Worm (Caenorhabditis elegans) whole organism, L4 larva: ENCODE measurements around the gene srj-11.
A peak's percentile ranks its signal among the peaks of the same experiment; 100 is the strongest.

ENCODE experiments used
- D1046.2 ChIP-seq: fragments of 200-800 bp; sonication (Bioruptor generic); IDR thresholded peaks from 2 replicates; pipeline ENCODE4 v1.3.6; 2022; ENCODE audit warnings: missing genetic modification characterization, missing compliant biosample characterization
- F49E8.2 ChIP-seq: sonication (generic microtip); optimal IDR thresholded peaks from 2 replicates; lab custom pipeline; 2016; ENCODE audit warnings: missing compliant biosample characterization, mild to moderate bottlenecking, missing genetic modification characterization, borderline replicate concordance
- Y105C5A.15 ChIP-seq: fragments of 200-800 bp; sonication (Bioruptor generic); IDR thresholded peaks from 2 replicates; pipeline ENCODE4 v1.3.6; 2022; ENCODE audit warnings: missing genetic modification characterization, missing compliant biosample characterization
- Y75B8A.6 ChIP-seq: fragments of 200-800 bp; sonication (Bioruptor generic); IDR thresholded peaks from 2 replicates; pipeline ENCODE4 v1.3.6; 2022; ENCODE audit warnings: missing genetic modification reagents, missing genetic modification characterization, missing compliant biosample characterization
- ZK546.5 ChIP-seq, 2 experiments: sonication (generic microtip); optimal IDR thresholded peaks; 2 replicates each; lab custom pipeline; 2017; ENCODE audit warnings: missing biosample characterization in 2 of 2, missing genetic modification characterization in 2 of 2
- aha-1 ChIP-seq: fragments of 150-350 bp; peaks from one replicate; lab custom pipeline; 2014; ENCODE audit warnings: missing biosample characterization, missing genetic modification characterization
- ama-1 ChIP-seq: fragments of 150-350 bp; optimal IDR thresholded peaks from 2 replicates; lab custom pipeline; 2014; ENCODE audit warnings: inconsistent platforms, mixed read lengths
- attf-4 ChIP-seq: sonication (generic microtip); optimal IDR thresholded peaks from 3 replicates; lab custom pipeline; 2017; ENCODE audit warnings: missing biosample characterization, missing genetic modification characterization
- ceh-20 ChIP-seq: fragments of 200-800 bp; sonication (Bioruptor generic); IDR thresholded peaks from 2 replicates; pipeline ENCODE4 v1.3.6; 2022; ENCODE audit warnings: missing genetic modification reagents, missing genetic modification characterization, missing compliant biosample characterization
- ceh-28 ChIP-seq: fragments of 150-350 bp; optimal IDR thresholded peaks from 2 replicates; lab custom pipeline; 2014; ENCODE audit warnings: missing biosample characterization, missing genetic modification reagents, missing genetic modification characterization
- ceh-44 ChIP-seq: fragments of 200-800 bp; sonication (Bioruptor generic); IDR thresholded peaks from 2 replicates; pipeline ENCODE4 v1.3.6; 2022; ENCODE audit warnings: missing genetic modification reagents, missing genetic modification characterization, missing compliant biosample characterization
- cey-2 ChIP-seq: sonication (generic microtip); optimal IDR thresholded peaks from 3 replicates; lab custom pipeline; 2017; ENCODE audit warnings: missing genetic modification characterization, mild to moderate bottlenecking, missing compliant biosample characterization, antibody characterized with exemption, borderline replicate concordance; ENCODE audit not compliant: insufficient read depth
- daf-16 ChIP-seq, 3 experiments: sonication (generic microtip); optimal IDR thresholded peaks; 2 replicates each; lab custom pipeline; 2016 to 2017; ENCODE audit warnings: missing genetic modification characterization in 3 of 3, missing genetic modification reagents in 3 of 3, mild to moderate bottlenecking in 2 of 3, missing compliant biosample characterization in 2 of 3, missing biosample characterization in 1 of 3, moderate library complexity in 1 of 3
- dmd-6 ChIP-seq: fragments of 200-800 bp; sonication (Bioruptor generic); IDR thresholded peaks from 2 replicates; pipeline ENCODE4 v1.3.6; 2022; ENCODE audit warnings: missing genetic modification reagents, missing genetic modification characterization, missing compliant biosample characterization
- duxl-1 ChIP-seq: sonication (generic microtip); optimal IDR thresholded peaks from 2 replicates; lab custom pipeline; 2016; ENCODE audit warnings: mild to moderate bottlenecking, missing genetic modification characterization, moderate library complexity, missing compliant biosample characterization; ENCODE audit not compliant: poor library complexity
- dve-1 ChIP-seq: sonication (generic microtip); optimal IDR thresholded peaks from 2 replicates; lab custom pipeline; 2017; ENCODE audit warnings: antibody characterized with exemption, mild to moderate bottlenecking, missing genetic modification characterization, missing compliant biosample characterization; ENCODE audit not compliant: insufficient read depth
- fkh-10 ChIP-seq: fragments of 150-350 bp; optimal IDR thresholded peaks from 2 replicates; lab custom pipeline; 2014; ENCODE audit warnings: missing biosample characterization, missing genetic modification reagents, missing genetic modification characterization
- hif-1 ChIP-seq, 2 experiments: sonication (generic microtip); optimal IDR thresholded peaks; 2 replicates each; lab custom pipeline; 2016 to 2017; ENCODE audit warnings: missing compliant biosample characterization in 2 of 2, missing genetic modification characterization in 2 of 2, missing genetic modification reagents in 2 of 2, missing genotype in 2 of 2, mild to moderate bottlenecking in 1 of 2
- hlh-11 ChIP-seq: fragments of 200-800 bp; sonication (Bioruptor generic); optimal IDR thresholded peaks from 2 replicates; lab custom pipeline; 2018; ENCODE audit warnings: mild to moderate bottlenecking, missing genetic modification characterization, missing compliant biosample characterization
- hmg-1.1 ChIP-seq: fragments of 200-800 bp; sonication (Bioruptor generic); IDR thresholded peaks from 2 replicates; pipeline ENCODE4 v1.3.6; 2022; ENCODE audit warnings: missing genetic modification reagents, missing genetic modification characterization, missing compliant biosample characterization
- lin-1 ChIP-seq: fragments of 200-800 bp; sonication (Bioruptor generic); IDR thresholded peaks from 2 replicates; pipeline ENCODE4 v1.3.6; 2022; ENCODE audit warnings: missing genetic modification reagents, missing genetic modification characterization, missing compliant biosample characterization
- lin-15B ChIP-seq: fragments of 150-350 bp; sonication (generic microtip); optimal IDR thresholded peaks from 3 replicates; lab custom pipeline; 2014; ENCODE audit warnings: missing biosample characterization, missing genetic modification characterization
- lsy-2 ChIP-seq, 2 experiments: fragments of 150-350 bp in 1 of 2; sonication (generic microtip) in 1 of 2; optimal IDR thresholded peaks; 2 replicates each; lab custom pipeline; 2014 to 2017; ENCODE audit warnings: missing biosample characterization in 2 of 2, missing genetic modification characterization in 2 of 2
- mdl-1 ChIP-seq, 2 experiments: fragments of 150-350 bp in 1 of 2; sonication (generic microtip) in 1 of 2; optimal IDR thresholded peaks; 2 replicates each; lab custom pipeline; 2014 to 2017; ENCODE audit warnings: missing biosample characterization in 2 of 2, missing genetic modification characterization in 2 of 2
- mdt-29 ChIP-seq: fragments of 200-800 bp; sonication (Bioruptor generic); IDR thresholded peaks from 2 replicates; pipeline ENCODE4 v1.3.6; 2022; ENCODE audit warnings: missing genetic modification reagents, missing genetic modification characterization, missing compliant biosample characterization
- mep-1 ChIP-seq: fragments of 150-350 bp; sonication (generic microtip); optimal IDR thresholded peaks from 3 replicates; lab custom pipeline; 2014; ENCODE audit warnings: missing biosample characterization, missing genetic modification characterization
- mes-2 ChIP-seq: sonication (generic microtip); optimal IDR thresholded peaks from 2 replicates; lab custom pipeline; 2016; ENCODE audit warnings: missing genotype, mild to moderate bottlenecking, missing genetic modification characterization, missing compliant biosample characterization; ENCODE audit not compliant: poor library complexity, severe bottlenecking
- mxl-3 ChIP-seq: fragments of 200-800 bp; sonication (Bioruptor generic); optimal IDR thresholded peaks from 2 replicates; lab custom pipeline; 2018; ENCODE audit warnings: mild to moderate bottlenecking, missing genetic modification characterization, missing compliant biosample characterization
- nhr-10 ChIP-seq: fragments of 150-350 bp; optimal IDR thresholded peaks from 2 replicates; lab custom pipeline; 2014; ENCODE audit warnings: missing biosample characterization, missing genetic modification characterization
- nhr-102 ChIP-seq: sonication (generic microtip); optimal IDR thresholded peaks from 2 replicates; lab custom pipeline; 2016; ENCODE audit warnings: mild to moderate bottlenecking, missing genetic modification characterization, moderate library complexity, missing compliant biosample characterization
- nhr-237 ChIP-seq: sonication (generic microtip); optimal IDR thresholded peaks from 2 replicates; lab custom pipeline; 2017; ENCODE audit warnings: missing biosample characterization, missing genetic modification characterization
- nhr-25 ChIP-seq: sonication (generic microtip); optimal IDR thresholded peaks from 2 replicates; lab custom pipeline; 2017; ENCODE audit warnings: missing genetic modification characterization, mild to moderate bottlenecking, missing compliant biosample characterization, antibody characterized with exemption, moderate library complexity, borderline replicate concordance; ENCODE audit not compliant: insufficient read depth
- nhr-28 ChIP-seq: fragments of 150-350 bp; optimal IDR thresholded peaks from 2 replicates; lab custom pipeline; 2014; ENCODE audit warnings: missing biosample characterization, missing genetic modification characterization
- nhr-48 ChIP-seq: sonication (generic microtip); optimal IDR thresholded peaks from 2 replicates; lab custom pipeline; 2016; ENCODE audit warnings: mild to moderate bottlenecking, missing genetic modification characterization, missing compliant biosample characterization
- nhr-76 ChIP-seq: fragments of 150-350 bp; optimal IDR thresholded peaks from 2 replicates; lab custom pipeline; 2014; ENCODE audit warnings: missing biosample characterization, missing genetic modification characterization
- nhr-77 ChIP-seq: fragments of 150-350 bp; optimal IDR thresholded peaks from 2 replicates; lab custom pipeline; 2014; ENCODE audit warnings: missing biosample characterization, missing genetic modification characterization
- php-3 ChIP-seq: fragments of 200-800 bp; sonication (Bioruptor generic); IDR thresholded peaks from 2 replicates; pipeline ENCODE4 v1.3.6; 2022; ENCODE audit warnings: missing genetic modification reagents, missing genetic modification characterization, missing compliant biosample characterization
- pqm-1 ChIP-seq: sonication (generic microtip); optimal IDR thresholded peaks from 2 replicates; lab custom pipeline; 2017; ENCODE audit warnings: missing biosample characterization, missing genetic modification characterization
- spr-1 ChIP-seq: sonication (generic microtip); optimal IDR thresholded peaks from 2 replicates; lab custom pipeline; 2016; ENCODE audit warnings: mild to moderate bottlenecking, missing genetic modification characterization, missing compliant biosample characterization
- tra-1 ChIP-seq: fragments of 200-800 bp; sonication (Bioruptor generic); IDR thresholded peaks from 2 replicates; pipeline ENCODE4 v1.3.6; 2022; ENCODE audit warnings: missing genetic modification reagents, missing genetic modification characterization, missing compliant biosample characterization
- unc-62 ChIP-seq, 3 experiments: fragments of 150-350 bp in 1 of 3; sonication (generic microtip); optimal IDR thresholded peaks in 2 of 3; peaks in 1 of 3; 1 replicate in 1 of 3; 2 replicates in 2 of 3; lab custom pipeline; 2014 to 2017; ENCODE audit warnings: missing biosample characterization in 3 of 3, missing genetic modification characterization in 3 of 3, missing genetic modification reagents in 3 of 3, missing genotype in 1 of 3
- zfp-2 ChIP-seq: sonication (generic microtip); optimal IDR thresholded peaks from 2 replicates; lab custom pipeline; 2016; ENCODE audit warnings: mild to moderate bottlenecking, missing genetic modification characterization, missing compliant biosample characterization
- ztf-11 ChIP-seq: fragments of 150-350 bp; optimal IDR thresholded peaks from 2 replicates; lab custom pipeline; 2014; ENCODE audit warnings: missing biosample characterization, missing genetic modification characterization

Gene srj-11

DNA sequence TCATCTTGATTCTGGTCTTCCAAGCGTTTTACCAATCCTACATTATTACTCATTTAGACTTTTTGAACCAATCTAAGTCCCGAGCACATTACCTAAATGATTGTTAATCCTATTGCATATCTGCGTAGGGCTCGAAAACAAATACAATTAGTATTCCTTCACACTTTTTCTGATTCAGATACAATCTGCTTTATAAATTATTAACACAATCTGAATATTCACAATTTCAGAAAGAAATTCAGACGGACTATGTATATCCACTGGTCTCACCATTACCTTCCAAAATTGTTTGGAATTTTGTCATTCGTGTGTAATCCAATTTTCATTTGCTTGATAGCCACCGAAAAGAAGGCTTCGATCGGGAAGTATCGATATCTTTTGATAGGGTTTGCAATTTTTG is at the start of gene srj-11:
Gene srj-11, plus strand, starts transcription at position 250 of the 400 bp plus-strand sequence.
- TF ChIP-seq ZK546.5 (tag; optimal IDR thresholded peaks at IDR 0.05; lab: Kevin White, UChicago) (no peak), unc-62 (GFP tag; optimal IDR thresholded peaks at IDR 0.05 in 1 of 2; lab: Kevin White, UChicago) (peak in 1 of 2 experiments; percentile 95), unc-62 (tag; optimal IDR thresholded peaks at IDR 0.05; lab: Kevin White, UChicago) (no peak), tra-1 (GFP tag; lab: Robert Waterston, UW) (no peak)

DNA sequence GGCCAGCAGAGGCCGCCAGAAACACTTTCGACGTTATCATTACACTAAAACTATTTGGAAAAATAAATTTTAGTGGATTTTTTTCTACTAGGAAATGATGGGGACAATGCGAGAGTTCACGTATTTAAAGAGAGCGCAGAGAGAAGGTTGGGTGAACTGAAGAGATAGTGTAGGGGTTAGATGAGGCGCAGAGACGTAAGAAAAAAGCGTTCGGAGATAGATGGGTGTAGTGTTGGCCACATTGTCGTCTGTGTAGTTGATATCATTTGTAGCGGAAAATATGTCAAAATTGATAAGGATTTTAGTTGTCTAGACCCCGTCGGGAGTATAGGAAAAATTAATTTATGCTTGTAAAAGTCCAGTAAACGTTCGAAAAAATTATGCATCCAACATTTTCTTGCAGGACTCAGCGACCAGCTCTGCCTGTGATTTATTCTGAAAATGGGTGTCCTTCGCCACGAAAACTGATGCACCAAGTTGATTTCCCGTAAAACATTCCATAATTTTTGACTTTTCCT is 48.1 kb upstream of the srj-11 start, which contains the start of the genes Y73C8B.3 and Y73C8B.9:
Gene Y73C8B.3, minus strand, starts transcription at position 147 of the 518 bp plus-strand sequence.
Gene Y73C8B.9, plus strand, starts transcription at position 468 of the 518 bp plus-strand sequence.
- no peak for TF ChIP-seq hif-1 (tag; optimal IDR thresholded peaks at IDR 0.05; lab: Kevin White, UChicago)
- TF ChIP-seq unc-62 (GFP tag; optimal IDR thresholded peaks at IDR 0.05 in 1 of 2; lab: Kevin White, UChicago): peak in 1 of 2 experiments; percentile 83
- TF ChIP-seq unc-62 (tag; optimal IDR thresholded peaks at IDR 0.05; lab: Kevin White, UChicago): no peak
- TF ChIP-seq fkh-10 (GFP tag; lab: Kevin White, UChicago): no peak
- TF ChIP-seq nhr-28 (tag; lab: Kevin White, UChicago): peak; percentile 100
- peak; percentile 36 for TF ChIP-seq duxl-1
- peak; percentile 63; the same call in 1 of the 2 replicates for TF ChIP-seq hmg-1.1 (GFP tag; lab: Robert Waterston, UW)
- TF ChIP-seq mxl-3 (GFP tag; lab: Kevin White, UChicago): peak; percentile 43
- TF ChIP-seq nhr-102 (tag; lab: Kevin White, UChicago): peak; percentile 9
- TF ChIP-seq pqm-1 (tag; lab: Kevin White, UChicago): no peak
- TF ChIP-seq dve-1 (tag; lab: Kevin White, UChicago): peak; percentile 59
- peak; percentile 39 for TF ChIP-seq mes-2 (tag; lab: Kevin White, UChicago)
- TF ChIP-seq lin-1 (GFP tag; lab: Robert Waterston, UW): peak; percentile 55; the same call in 1 of the 2 replicates
- TF ChIP-seq cey-2 (tag; lab: Kevin White, UChicago): peak; percentile 22
- peak; percentile 1 for TF ChIP-seq mep-1 (tag; lab: Kevin White, UChicago)
- TF ChIP-seq lsy-2 (tag; optimal IDR thresholded peaks at IDR 0.05; lab: Kevin White, UChicago): peak in 1 of 2 experiments; percentile 21
- TF ChIP-seq nhr-48: peak; percentile 76
- peak; percentile 40; the same call in 1 of the 2 replicates for TF ChIP-seq ceh-20 (GFP tag; lab: Robert Waterston, UW)
- peak; percentile 95 for TF ChIP-seq aha-1 (tag; lab: Kevin White, UChicago)
- TF ChIP-seq nhr-77 (tag; lab: Kevin White, UChicago): peak; percentile 62
- TF ChIP-seq ceh-28 (tag; lab: Kevin White, UChicago): no peak
- peak; percentile 83 for TF ChIP-seq dmd-6
- 0 out of 2 replicates have a peak, but pooled peaks have one; percentile 14 for TF ChIP-seq php-3 (GFP tag; lab: Robert Waterston, UW)
- TF ChIP-seq ceh-44 (GFP tag; lab: Robert Waterston, UW): no peak
- TF ChIP-seq hlh-11 (tag; lab: Kevin White, UChicago): peak; percentile 72
- TF ChIP-seq daf-16 (GFP tag; optimal IDR thresholded peaks at IDR 0.05; lab: Kevin White, UChicago): no peak
- peak; percentile 7 for TF ChIP-seq daf-16 (tag; optimal IDR thresholded peaks at IDR 0.05; lab: Kevin White, UChicago)

DNA sequence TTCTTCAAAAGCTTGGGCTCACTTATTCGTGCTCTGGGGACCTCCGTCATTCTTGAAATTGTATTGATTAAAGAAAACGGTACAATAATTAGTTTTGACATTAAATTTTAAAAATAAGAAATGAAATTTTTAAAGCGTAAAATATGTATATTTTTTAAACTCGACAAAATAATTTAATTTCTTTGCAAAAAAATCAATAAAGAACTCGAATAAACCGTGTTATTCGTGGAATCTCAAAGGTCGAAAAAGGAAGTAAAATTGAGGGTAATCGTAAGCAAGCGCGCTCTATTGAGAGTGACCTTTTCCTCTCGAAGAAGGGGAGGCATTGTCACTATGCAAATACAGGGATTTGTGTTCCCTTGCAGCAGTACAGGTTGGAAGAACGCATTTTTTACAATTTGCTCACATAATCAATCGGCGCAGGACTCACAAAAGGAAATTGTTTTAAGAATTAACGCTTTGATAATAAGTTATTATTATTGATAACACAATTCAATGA is 46.2 kb upstream of the srj-11 start, which contains the start of gene Y73C8B.2:
Gene Y73C8B.2, minus strand, starts transcription at position 51 of the 499 bp plus-strand sequence.
- TF ChIP-seq Y75B8A.6 (GFP tag; lab: Robert Waterston, UW) (no peak), nhr-237 (tag; lab: Kevin White, UChicago) (no peak), zfp-2 (tag; lab: Kevin White, UChicago) (no peak), ztf-11 (tag; lab: Kevin White, UChicago) (no peak), spr-1 (tag; lab: Kevin White, UChicago) (no peak), Y105C5A.15 (GFP tag; lab: Robert Waterston, UW) (no peak), ama-1 (lab: Kevin White, UChicago) (no peak), nhr-77 (tag; lab: Kevin White, UChicago) (peak; percentile 7), unc-62 (GFP tag; optimal IDR thresholded peaks at IDR 0.05 in 1 of 2; lab: Kevin White, UChicago) (peak in 1 of 2 experiments; percentile 85), unc-62 (tag; optimal IDR thresholded peaks at IDR 0.05; lab: Kevin White, UChicago) (no peak), lin-15B (tag; lab: Kevin White, UChicago) (no peak), nhr-25 (tag; lab: Kevin White, UChicago) (no peak), nhr-10 (tag; lab: Kevin White, UChicago) (no peak), attf-4 (no peak), dmd-6 (no peak), nhr-76 (tag; lab: Kevin White, UChicago) (no peak), F49E8.2 (tag; lab: Kevin White, UChicago) (no peak), D1046.2 (GFP tag; lab: Robert Waterston, UW) (no peak), nhr-102 (tag; lab: Kevin White, UChicago) (peak; percentile 34), mdl-1 (tag; optimal IDR thresholded peaks at IDR 0.05; lab: Kevin White, UChicago) (no peak), mdt-29 (GFP tag; lab: Robert Waterston, UW) (no peak), php-3 (GFP tag; lab: Robert Waterston, UW) (no peak)
